Fruit fly (Drosophila melanogaster): ENCODE results near the gene Argk2.
A peak's percentile ranks its signal among the peaks of the same experiment; 100 is the strongest.

DNA sequence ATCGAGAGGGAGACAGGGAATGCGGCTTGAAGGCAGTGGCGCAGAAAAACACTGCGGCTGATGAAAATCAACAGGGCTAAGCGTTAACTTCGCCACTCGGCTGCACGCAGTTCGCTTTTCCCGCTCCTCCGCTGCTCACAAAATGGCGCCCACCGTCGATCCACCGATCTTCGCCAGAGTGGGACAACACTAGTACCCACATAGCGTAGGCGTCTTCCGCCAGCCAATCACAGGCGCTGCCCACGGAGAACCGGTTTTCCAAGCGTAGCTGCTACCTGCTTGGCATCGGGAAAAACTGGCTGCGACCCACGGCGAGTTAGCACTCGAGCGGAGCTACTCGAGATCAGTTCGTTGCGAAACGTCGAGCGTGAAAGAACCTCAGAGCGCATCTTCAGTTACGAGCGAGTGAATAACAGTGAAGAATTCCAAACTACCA lies 6.2 kb upstream of the Argk2 start, which contains the start of gene Doc1:
- TF ChIP-seq Hmx (GFP tag; optimal IDR thresholded peaks at IDR 0.05) (no peak), Deaf1 (tag; optimal IDR thresholded peaks at IDR 0.05) (peak; percentile 65), exex (tag; optimal IDR thresholded peaks at IDR 0.05) (no peak), usp (GFP tag; optimal IDR thresholded peaks at IDR 0.05) (no peak), HmgZ (tag; optimal IDR thresholded peaks at IDR 0.05) (no peak), CG6765 (GFP tag; optimal IDR thresholded peaks at IDR 0.05) (no peak), caup (GFP tag; optimal IDR thresholded peaks at IDR 0.05; ENCODE audit: severe bottlenecking) (no peak), grn (GFP tag; optimal IDR thresholded peaks at IDR 0.05) (peak; percentile 30), CG10209 (GFP tag; optimal IDR thresholded peaks at IDR 0.05) (no peak), scrt (GFP tag; optimal IDR thresholded peaks at IDR 0.05) (no peak), CG18764 (GFP tag; optimal IDR thresholded peaks at IDR 0.05) (no peak), slou (GFP tag; optimal IDR thresholded peaks at IDR 0.05) (no peak), lilli (GFP tag; optimal IDR thresholded peaks at IDR 0.05) (no peak)
